Worm (Caenorhabditis elegans): Measurements from ENCODE around the gene fkh-9.

DNA sequence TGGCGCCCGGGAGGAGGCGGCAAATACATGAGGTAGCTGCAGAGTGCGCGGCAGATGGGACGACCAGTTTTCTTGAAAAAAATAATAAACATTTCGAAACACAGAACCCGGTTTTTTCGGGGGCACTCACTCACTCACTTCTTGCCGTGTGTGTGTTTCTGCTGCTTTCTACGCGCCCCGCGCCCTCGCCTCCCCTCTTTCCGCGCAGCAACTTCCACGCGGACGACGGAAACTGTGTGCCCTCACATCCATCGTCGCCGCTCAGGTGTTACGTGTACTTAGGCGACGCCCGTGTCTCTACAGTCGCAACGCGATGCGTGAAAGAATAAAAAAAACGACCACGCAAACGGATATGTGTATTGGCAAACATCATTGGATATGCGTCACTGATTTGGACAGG lies 2.3 kb downstream of the fkh-9 start:
- TF ChIP-seq him-1 (tag; optimal IDR thresholded peaks at IDR 0.05) (no peak), dao-5 (tag; optimal IDR thresholded peaks at IDR 0.05) (no peak), W03F9.2 (tag; optimal IDR thresholded peaks at IDR 0.05) (no peak)

Data from whole organism, L4/young adult.